Fruit fly (Drosophila melanogaster) whole organism, embryonic: ENCODE data around the gene CG5196.

Experiments used
- B-H2 ChIP-seq: fragments of 200-800 bp; sonication (Bioruptor generic); optimal IDR thresholded peaks from 2 replicates; lab custom pipeline; 2018; ENCODE audit warnings: missing biosample characterization, mild to moderate bottlenecking, missing genetic modification characterization
- CG10979 ChIP-seq: fragments of 200-800 bp; sonication (Bioruptor generic); optimal IDR thresholded peaks from 2 replicates; lab custom pipeline; 2018; ENCODE audit warnings: missing biosample characterization, mild to moderate bottlenecking, missing genetic modification characterization, moderate library complexity
- CG11085 ChIP-seq: fragments of 200-800 bp; sonication (Bioruptor generic); IDR thresholded peaks from 2 replicates; pipeline ENCODE4 v1.3.6; 2022; ENCODE audit warnings: missing biosample characterization, missing genetic modification characterization
- CG11695 ChIP-seq: fragments of 200-800 bp; sonication (Bioruptor generic); IDR thresholded peaks from 3 replicates; pipeline ENCODE4 v1.3.6; 2022; ENCODE audit warnings: missing biosample characterization, missing genetic modification characterization
- CG12391 ChIP-seq: fragments of 200-800 bp; sonication (Bioruptor generic); optimal IDR thresholded peaks from 3 replicates; lab custom pipeline; 2018; ENCODE audit warnings: missing biosample characterization, mild to moderate bottlenecking, missing genetic modification characterization, moderate library complexity
- CG13894 ChIP-seq: fragments of 200-800 bp; sonication (Bioruptor generic); optimal IDR thresholded peaks from 3 replicates; lab custom pipeline; 2018; ENCODE audit warnings: missing biosample characterization, mild to moderate bottlenecking, missing genetic modification characterization, moderate library complexity
- CG16863 ChIP-seq: fragments of 200-800 bp; sonication (Bioruptor generic); optimal IDR thresholded peaks from 3 replicates; lab custom pipeline; 2016; ENCODE audit warnings: missing biosample characterization, missing genetic modification characterization
- CG17361 ChIP-seq: fragments of 200-800 bp; sonication (Bioruptor generic); IDR thresholded peaks from 3 replicates; pipeline ENCODE4 v1.3.6; 2022; ENCODE audit warnings: missing biosample characterization, missing genetic modification characterization
- CG32767 ChIP-seq: fragments of 200-800 bp; sonication (Bioruptor generic); IDR thresholded peaks from 2 replicates; pipeline ENCODE4 v1.3.6; 2022; ENCODE audit warnings: missing biosample characterization, missing genetic modification characterization
- CG34376 ChIP-seq: fragments of 200-800 bp; sonication (Bioruptor generic); optimal IDR thresholded peaks from 2 replicates; lab custom pipeline; 2018; ENCODE audit warnings: missing biosample characterization, mild to moderate bottlenecking, missing genetic modification characterization
- CG34422 ChIP-seq: fragments of 200-800 bp; sonication (Bioruptor generic); IDR thresholded peaks from 3 replicates; pipeline ENCODE4 v1.3.6; 2022; ENCODE audit warnings: missing biosample characterization, missing genetic modification characterization
- CG3847 ChIP-seq: fragments of 200-800 bp; sonication (Bioruptor generic); IDR thresholded peaks from 2 replicates; pipeline ENCODE4 v1.3.6; 2022; ENCODE audit warnings: missing biosample characterization, missing genetic modification characterization
- CG6254 ChIP-seq: fragments of 200-800 bp; sonication (Bioruptor generic); optimal IDR thresholded peaks from 3 replicates; lab custom pipeline; 2017; ENCODE audit warnings: mild to moderate bottlenecking, missing biosample characterization, missing genetic modification reagents, missing genetic modification characterization
- CG7928 ChIP-seq: fragments of 200-800 bp; sonication (Bioruptor generic); optimal IDR thresholded peaks from 2 replicates; lab custom pipeline; 2017; ENCODE audit warnings: missing biosample characterization, mild to moderate bottlenecking, missing genetic modification characterization
- CG8281 ChIP-seq: fragments of 200-800 bp; sonication (Bioruptor generic); optimal IDR thresholded peaks from 2 replicates; lab custom pipeline; 2018; ENCODE audit warnings: missing biosample characterization, mild to moderate bottlenecking, missing genetic modification characterization, moderate library complexity
- CG9932 ChIP-seq: fragments of 200-800 bp; sonication (Bioruptor generic); IDR thresholded peaks from 2 replicates; pipeline ENCODE4 v1.3.6; 2022; ENCODE audit warnings: missing biosample characterization, missing genetic modification characterization
- D19B ChIP-seq: fragments of 200-800 bp; sonication (Bioruptor generic); optimal IDR thresholded peaks from 2 replicates; lab custom pipeline; 2017; ENCODE audit warnings: missing biosample characterization, mild to moderate bottlenecking, missing genetic modification characterization
- Deaf1 ChIP-seq: fragments of 200-800 bp; optimal IDR thresholded peaks from 3 replicates; lab custom pipeline; 2019; ENCODE audit warnings: missing biosample characterization, mild to moderate bottlenecking, missing genetic modification characterization, moderate library complexity
- Dip3 ChIP-seq: fragments of 200-800 bp; sonication (Bioruptor generic); optimal IDR thresholded peaks from 3 replicates; lab custom pipeline; 2016; ENCODE audit warnings: missing biosample characterization, missing genetic modification characterization
- Fer1 ChIP-seq: fragments of 200-800 bp; sonication (Bioruptor generic); optimal IDR thresholded peaks from 2 replicates; lab custom pipeline; 2017; ENCODE audit warnings: missing biosample characterization, mild to moderate bottlenecking, missing genetic modification characterization
- GATAe ChIP-seq: fragments of 200-800 bp; sonication (Bioruptor generic); conservative IDR thresholded peaks from 2 replicates; pipeline ENCODE4 v1.3.6; 2022; ENCODE audit warnings: missing biosample characterization, missing genetic modification characterization
- HLH4C ChIP-seq: fragments of 200-800 bp; sonication (Bioruptor generic); IDR thresholded peaks from 3 replicates; pipeline ENCODE4 v1.3.6; 2022; ENCODE audit warnings: missing biosample characterization, missing genetic modification characterization; ENCODE audit not compliant: partially characterized antibody
- Hmr ChIP-seq: fragments of 200-800 bp; sonication (Bioruptor generic); optimal IDR thresholded peaks from 3 replicates; lab custom pipeline; 2017; ENCODE audit warnings: mild to moderate bottlenecking, missing biosample characterization, missing genetic modification reagents, missing genetic modification characterization
- MBD-R2 ChIP-seq: fragments of 200-800 bp; sonication (Bioruptor generic); IDR thresholded peaks from 2 replicates; pipeline ENCODE4 v1.3.6; 2022; ENCODE audit warnings: missing biosample characterization, missing genetic modification characterization
- Meics ChIP-seq: fragments of 200-800 bp; sonication (Bioruptor generic); optimal IDR thresholded peaks from 2 replicates; lab custom pipeline; 2017; ENCODE audit warnings: missing biosample characterization, mild to moderate bottlenecking, missing genetic modification characterization
- NFAT ChIP-seq: fragments of 200-800 bp; sonication (Bioruptor generic); IDR thresholded peaks from 2 replicates; pipeline ENCODE4 v1.3.6; 2022; ENCODE audit warnings: missing biosample characterization, missing genetic modification characterization
- NK7.1 ChIP-seq: fragments of 200-800 bp; sonication (Bioruptor generic); optimal IDR thresholded peaks from 3 replicates; lab custom pipeline; 2016; ENCODE audit warnings: missing biosample characterization, missing genetic modification characterization
- Nf-YB ChIP-seq: fragments of 200-800 bp; sonication (Bioruptor generic); optimal IDR thresholded peaks from 3 replicates; lab custom pipeline; 2019; ENCODE audit warnings: missing biosample characterization, mild to moderate bottlenecking, missing genetic modification characterization, moderate library complexity
- Ptx1 ChIP-seq: fragments of 200-800 bp; sonication (Bioruptor generic); IDR thresholded peaks from 2 replicates; pipeline ENCODE4 v1.3.6; 2022; ENCODE audit warnings: missing biosample characterization, missing genetic modification characterization
- Xrp1 ChIP-seq: fragments of 200-800 bp; sonication (Bioruptor generic); IDR thresholded peaks from 2 replicates; pipeline ENCODE4 v1.3.6; 2022; ENCODE audit warnings: missing biosample characterization, missing genetic modification characterization
- abd-A ChIP-seq: fragments of 200-800 bp; sonication (Bioruptor generic); optimal IDR thresholded peaks from 3 replicates; lab custom pipeline; 2019; ENCODE audit warnings: missing biosample characterization, mild to moderate bottlenecking, missing genetic modification characterization, moderate library complexity
- cg ChIP-seq: fragments of 200-800 bp; sonication (Bioruptor generic); optimal IDR thresholded peaks from 3 replicates; lab custom pipeline; 2019; ENCODE audit warnings: missing biosample characterization, mild to moderate bottlenecking, missing genetic modification characterization, moderate library complexity
- chinmo ChIP-seq: fragments of 200-800 bp; sonication (Bioruptor generic); IDR thresholded peaks from 4 replicates; pipeline ENCODE4 v1.3.6; 2022; ENCODE audit warnings: missing biosample characterization, missing genetic modification characterization; ENCODE audit not compliant: partially characterized antibody
- exex ChIP-seq: fragments of 200-800 bp; sonication (Bioruptor generic); optimal IDR thresholded peaks from 4 replicates; lab custom pipeline; 2018; ENCODE audit warnings: missing biosample characterization, mild to moderate bottlenecking, missing genetic modification characterization, moderate library complexity
- ftz-f1 ChIP-seq: fragments of 200-800 bp; sonication (Bioruptor generic); optimal IDR thresholded peaks from 2 replicates; lab custom pipeline; 2016; ENCODE audit warnings: missing biosample characterization, missing genetic modification characterization
- fu2 ChIP-seq: fragments of 200-800 bp; sonication (Bioruptor generic); optimal IDR thresholded peaks from 2 replicates; lab custom pipeline; 2016; ENCODE audit warnings: missing biosample characterization, missing genetic modification characterization
- grn ChIP-seq: fragments of 200-800 bp; sonication (Bioruptor generic); optimal IDR thresholded peaks from 3 replicates; lab custom pipeline; 2017; ENCODE audit warnings: missing biosample characterization, missing genetic modification characterization
- lilli ChIP-seq: fragments of 200-800 bp; sonication (Bioruptor generic); optimal IDR thresholded peaks from 3 replicates; lab custom pipeline; 2016; ENCODE audit warnings: missing biosample characterization, missing genetic modification characterization
- lmd ChIP-seq: fragments of 200-800 bp; sonication (Bioruptor generic); IDR thresholded peaks from 2 replicates; pipeline ENCODE4 v1.3.6; 2022; ENCODE audit warnings: missing biosample characterization, missing genetic modification characterization
- mam ChIP-seq: fragments of 200-800 bp; sonication (Bioruptor generic); optimal IDR thresholded peaks from 3 replicates; lab custom pipeline; 2016; ENCODE audit warnings: missing biosample characterization, missing genetic modification characterization
- pan ChIP-seq, 4 experiments: fragments of >200 bp in 3 of 4; fragments of 200-800 bp in 1 of 4; sonication (Bioruptor generic) in 1 of 4; optimal IDR thresholded peaks in 3 of 4; IDR thresholded peaks in 1 of 4; 2 replicates each; pipeline versions ENCODE4 v1.3.6 to Lab custom; 2017 to 2022; ENCODE audit warnings: missing biosample characterization in 2 of 4, missing genetic modification characterization in 2 of 4, mixed read lengths in 1 of 4
- row ChIP-seq: fragments of 200-800 bp; sonication (Bioruptor generic); IDR thresholded peaks from 3 replicates; pipeline ENCODE4 v1.3.6; 2022; ENCODE audit warnings: missing biosample characterization, missing genetic modification characterization
- sd ChIP-seq: fragments of 200-800 bp; sonication (Bioruptor generic); optimal IDR thresholded peaks from 3 replicates; lab custom pipeline; 2018; ENCODE audit warnings: missing biosample characterization, mild to moderate bottlenecking, missing genetic modification characterization, moderate library complexity
- slbo ChIP-seq: fragments of 200-800 bp; sonication (Bioruptor generic); IDR thresholded peaks from 2 replicates; pipeline ENCODE4 v1.3.6; 2022; ENCODE audit warnings: missing biosample characterization, missing genetic modification characterization
- stc ChIP-seq: fragments of 200-800 bp; sonication (Bioruptor generic); IDR thresholded peaks from 2 replicates; pipeline ENCODE4 v1.3.6; 2022; ENCODE audit warnings: missing biosample characterization, missing genetic modification characterization
- sug ChIP-seq: fragments of 200-800 bp; optimal IDR thresholded peaks from 2 replicates; lab custom pipeline; 2019; ENCODE audit warnings: missing biosample characterization, mild to moderate bottlenecking, missing genetic modification characterization, moderate library complexity
- tup ChIP-seq: fragments of 200-800 bp; sonication (Bioruptor generic); optimal IDR thresholded peaks from 2 replicates; lab custom pipeline; 2016; ENCODE audit warnings: missing biosample characterization, mild to moderate bottlenecking, missing genetic modification characterization, moderate library complexity
- unc-4 ChIP-seq: fragments of 200-800 bp; sonication (Bioruptor generic); IDR thresholded peaks from 2 replicates; pipeline ENCODE4 v1.3.6; 2022; ENCODE audit warnings: missing biosample characterization, missing genetic modification characterization; ENCODE audit not compliant: partially characterized antibody

The CG5196 gene

DNA sequence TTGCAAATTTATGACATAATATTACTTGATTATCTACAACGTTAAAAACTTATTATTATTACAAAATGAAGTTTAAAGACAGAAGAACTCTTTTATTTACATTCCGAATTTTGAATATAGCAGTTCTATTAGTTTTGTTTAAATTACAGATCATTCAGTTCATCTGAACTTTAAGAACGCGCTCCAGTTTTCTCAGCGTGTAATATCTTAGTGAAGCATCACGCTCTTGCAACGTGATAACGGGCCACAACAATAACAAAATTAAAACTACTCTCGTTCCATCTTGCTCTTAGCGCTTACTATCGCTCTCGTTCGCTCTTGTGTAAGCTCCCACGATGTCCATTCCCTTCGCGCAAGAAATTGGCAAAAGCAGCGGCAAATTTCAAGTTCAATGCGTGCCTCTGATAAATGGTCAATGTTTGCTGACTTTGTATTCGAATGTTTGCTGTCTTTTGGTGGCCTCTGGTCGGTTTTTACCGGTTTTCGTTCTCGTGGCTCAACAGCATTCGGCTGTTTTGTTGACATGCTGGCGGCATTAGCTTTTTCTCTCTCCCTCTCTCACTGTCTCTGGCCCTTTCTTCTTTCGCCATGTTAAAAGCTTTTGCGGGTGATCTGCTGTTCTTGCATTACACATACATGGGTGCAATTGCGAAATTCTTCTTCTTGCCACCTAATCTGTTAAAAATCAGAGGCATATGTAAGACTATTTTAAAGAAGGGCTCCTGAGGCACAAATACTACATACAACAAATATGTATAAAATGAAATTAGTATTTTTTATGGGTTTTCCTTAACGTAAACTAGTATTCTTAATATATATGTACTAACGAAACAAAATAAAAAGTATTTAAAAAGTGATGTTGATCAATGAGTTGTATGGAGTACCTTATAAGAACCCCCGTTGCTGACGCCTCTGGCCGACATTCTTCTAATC is 34.8 kb downstream of the CG5196 start (continued):
- TF ChIP-seq Dip3 (peak; percentile 25), CG9932 (GFP tag; lab: Robert Waterston, UW) (peak; percentile 59), NK7.1 (no peak), D19B (GFP tag; lab: Kevin White, UChicago) (peak; percentile 23), Nf-YB (GFP tag; lab: Kevin White, UChicago) (no peak), Meics (peak; percentile 60), Xrp1 (GFP tag; lab: Robert Waterston, UW) (peak; percentile 30; the same call in 1 of the 2 replicates), CG7928 (GFP tag; lab: Kevin White, UChicago) (no peak), Fer1 (GFP tag; lab: Kevin White, UChicago) (peak; percentile 33), row (peak; percentile 75), CG12391 (peak; percentile 16), lilli (GFP tag; lab: Kevin White, UChicago) (peak; percentile 56), ftz-f1 (GFP tag; lab: Kevin White, UChicago) (peak; percentile 64)

DNA sequence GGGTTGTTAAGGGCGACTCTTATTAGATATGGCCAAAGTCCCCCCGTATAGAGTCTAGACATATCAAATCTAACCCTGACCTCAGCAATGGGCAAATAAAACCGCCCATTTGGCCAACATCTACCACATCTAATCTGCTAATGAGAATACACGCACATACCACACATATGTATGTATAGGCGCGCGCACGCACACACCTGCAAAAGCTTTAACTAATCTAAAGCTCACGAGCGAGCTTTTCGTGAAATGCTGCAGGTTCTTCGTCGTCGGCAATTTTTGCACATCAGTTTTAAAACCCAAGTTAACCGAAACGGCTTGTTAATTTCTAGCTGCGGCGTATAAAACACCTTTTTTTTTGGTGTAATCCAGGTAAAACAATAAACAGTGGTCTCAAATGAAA is 35.7 kb downstream of the CG5196 start:
- no peak for TF ChIP-seq tup (GFP tag; lab: Kevin White, UChicago)
- no peak for TF ChIP-seq stc (GFP tag; lab: Robert Waterston, UW)
- TF ChIP-seq B-H2 (GFP tag; lab: Kevin White, UChicago): peak; percentile 49
- TF ChIP-seq CG11085: no peak
- no peak for TF ChIP-seq NFAT
- TF ChIP-seq CG34422: peak; percentile 19; the same call in 1 of the 3 replicates
- no peak for TF ChIP-seq Ptx1 (GFP tag; lab: Robert Waterston, UW)
- no peak for TF ChIP-seq CG32767 (GFP tag; lab: Robert Waterston, UW)
- TF ChIP-seq Hmr (GFP tag; lab: Kevin White, UChicago): no peak
- TF ChIP-seq slbo (GFP tag; lab: Robert Waterston, UW): no peak
- TF ChIP-seq unc-4 (GFP tag; lab: Robert Waterston, UW): peak; percentile 18; the same call in 1 of the 2 replicates
- TF ChIP-seq mam (GFP tag; lab: Kevin White, UChicago): no peak
- no peak for TF ChIP-seq pan (optimal IDR thresholded peaks at IDR 0.05; lab: Kevin White, UChicago)
- TF ChIP-seq pan (GFP tag; optimal IDR thresholded peaks at IDR 0.05 in 1 of 2, IDR thresholded peaks at IDR 0.05 in 1 of 2): no peak
- TF ChIP-seq CG6254 (GFP tag; lab: Kevin White, UChicago): no peak
- no peak for TF ChIP-seq CG11695 (GFP tag; lab: Robert Waterston, UW)
- TF ChIP-seq cg (GFP tag; lab: Kevin White, UChicago): peak; percentile 68
- no peak for TF ChIP-seq CG16863 (GFP tag; lab: Kevin White, UChicago)
- TF ChIP-seq MBD-R2 (GFP tag; lab: Robert Waterston, UW): no peak
- peak; percentile 48 for TF ChIP-seq abd-A (tag; lab: Kevin White, UChicago)
- TF ChIP-seq sd (tag; lab: Kevin White, UChicago): peak; percentile 4
- peak; percentile 20 for TF ChIP-seq sug (tag; lab: Kevin White, UChicago)
- peak; percentile 95 for TF ChIP-seq exex (tag; lab: Kevin White, UChicago)
- peak; percentile 60 for TF ChIP-seq Deaf1 (tag; lab: Kevin White, UChicago)
- 0 out of 3 replicates have a peak, but pooled peaks have one; percentile 19 for TF ChIP-seq HLH4C (GFP tag; lab: Robert Waterston, UW)
- no peak for TF ChIP-seq CG8281 (tag; lab: Kevin White, UChicago)
- no peak for TF ChIP-seq CG10979 (tag; lab: Kevin White, UChicago)
- TF ChIP-seq fu2 (GFP tag; lab: Kevin White, UChicago): no peak
- TF ChIP-seq chinmo (GFP tag; lab: Robert Waterston, UW): peak; percentile 89; the same call in 3 of the 4 replicates
- no peak for TF ChIP-seq CG17361 (GFP tag; lab: Robert Waterston, UW)
- TF ChIP-seq grn (GFP tag; lab: Kevin White, UChicago): peak; percentile 55
- TF ChIP-seq GATAe (GFP tag; lab: Robert Waterston, UW): 0 out of 2 replicates have a peak, but pooled peaks have one; percentile 29
- peak; percentile 63 for TF ChIP-seq CG34376 (GFP tag; lab: Kevin White, UChicago)
- TF ChIP-seq CG13894 (tag; lab: Kevin White, UChicago): peak; percentile 30
- TF ChIP-seq CG3847 (GFP tag; lab: Robert Waterston, UW): no peak
- TF ChIP-seq lmd (GFP tag; lab: Robert Waterston, UW): no peak
